Fruit fly (Drosophila melanogaster) whole organism, embryonic: ENCODE measurements around the gene hfw.

ENCODE experiments used
- Bgb ChIP-seq: fragments of 200-800 bp; sonication (Bioruptor generic); IDR thresholded peaks from 2 replicates; pipeline ENCODE4 v1.3.6; 2022; ENCODE audit warnings: missing biosample characterization, missing genetic modification characterization; ENCODE audit not compliant: partially characterized antibody
- Bteb2 ChIP-seq: fragments of 200-800 bp; sonication (Bioruptor generic); optimal IDR thresholded peaks from 2 replicates; lab custom pipeline; 2016; ENCODE audit warnings: missing biosample characterization, missing genetic modification characterization
- CG10267 ChIP-seq: fragments of 200-800 bp; sonication (Bioruptor generic); optimal IDR thresholded peaks from 2 replicates; lab custom pipeline; 2018; ENCODE audit warnings: missing biosample characterization, mild to moderate bottlenecking, missing genetic modification characterization, moderate library complexity
- CG10274 ChIP-seq: fragments of 200-800 bp; sonication (Bioruptor generic); optimal IDR thresholded peaks from 3 replicates; lab custom pipeline; 2017; ENCODE audit warnings: missing biosample characterization, mild to moderate bottlenecking, missing genetic modification characterization
- CG12769 ChIP-seq: fragments of 200-800 bp; sonication (Bioruptor generic); optimal IDR thresholded peaks from 2 replicates; lab custom pipeline; 2019; ENCODE audit warnings: missing biosample characterization, mild to moderate bottlenecking, missing genetic modification characterization, moderate library complexity
- CG14050 ChIP-seq: fragments of 200-800 bp; sonication (Bioruptor generic); IDR thresholded peaks from 3 replicates; pipeline ENCODE4 v1.3.6; 2022; ENCODE audit warnings: missing biosample characterization, missing genetic modification characterization
- CG14710 ChIP-seq: fragments of 200-800 bp; sonication (Bioruptor generic); optimal IDR thresholded peaks from 3 replicates; lab custom pipeline; 2019; ENCODE audit warnings: missing biosample characterization, mild to moderate bottlenecking, missing genetic modification characterization, moderate library complexity
- CG17361 ChIP-seq: fragments of 200-800 bp; sonication (Bioruptor generic); IDR thresholded peaks from 3 replicates; pipeline ENCODE4 v1.3.6; 2022; ENCODE audit warnings: missing biosample characterization, missing genetic modification characterization
- CG17568 ChIP-seq: fragments of 200-800 bp; sonication (Bioruptor generic); optimal IDR thresholded peaks from 2 replicates; lab custom pipeline; 2018; ENCODE audit warnings: missing biosample characterization, mild to moderate bottlenecking, missing genetic modification characterization, moderate library complexity
- CG18599 ChIP-seq: fragments of 200-800 bp; sonication (Bioruptor generic); optimal IDR thresholded peaks from 3 replicates; lab custom pipeline; 2017; ENCODE audit warnings: missing biosample characterization, missing genetic modification characterization, mild to moderate bottlenecking, moderate library complexity, missing genetic modification reagents
- CG2678 ChIP-seq: fragments of 200-800 bp; sonication (Bioruptor generic); optimal IDR thresholded peaks from 3 replicates; lab custom pipeline; 2019; ENCODE audit warnings: missing biosample characterization, mild to moderate bottlenecking, missing genetic modification characterization, moderate library complexity
- CG30431 ChIP-seq: fragments of 200-800 bp; sonication (Bioruptor generic); optimal IDR thresholded peaks from 2 replicates; lab custom pipeline; 2017; ENCODE audit warnings: missing biosample characterization, missing genetic modification characterization
- CG31388 ChIP-seq: fragments of 200-800 bp; sonication (Bioruptor generic); optimal IDR thresholded peaks from 2 replicates; lab custom pipeline; 2016; ENCODE audit warnings: missing biosample characterization, missing genetic modification characterization
- CG3163 ChIP-seq: fragments of 200-800 bp; sonication (Bioruptor generic); optimal IDR thresholded peaks from 3 replicates; lab custom pipeline; 2016; ENCODE audit warnings: missing biosample characterization, missing genetic modification characterization
- CG32532 ChIP-seq: fragments of 200-800 bp; sonication (Bioruptor generic); IDR thresholded peaks from 2 replicates; pipeline ENCODE4 v1.3.6; 2022; ENCODE audit warnings: missing biosample characterization, missing genetic modification characterization
- CG42726 ChIP-seq: fragments of 200-800 bp; sonication (Bioruptor generic); IDR thresholded peaks from 2 replicates; pipeline ENCODE4 v1.3.6; 2022; ENCODE audit warnings: missing biosample characterization, missing genetic modification characterization; ENCODE audit not compliant: partially characterized antibody
- CG6254 ChIP-seq: fragments of 200-800 bp; sonication (Bioruptor generic); optimal IDR thresholded peaks from 3 replicates; lab custom pipeline; 2017; ENCODE audit warnings: mild to moderate bottlenecking, missing biosample characterization, missing genetic modification reagents, missing genetic modification characterization
- CG6854 ChIP-seq: fragments of 200-800 bp; sonication (Bioruptor generic); optimal IDR thresholded peaks from 3 replicates; lab custom pipeline; 2017; ENCODE audit warnings: missing biosample characterization, mild to moderate bottlenecking, missing genetic modification characterization
- CG9817 ChIP-seq: fragments of 200-800 bp; sonication (Bioruptor generic); optimal IDR thresholded peaks from 2 replicates; lab custom pipeline; 2018; ENCODE audit warnings: missing biosample characterization, mild to moderate bottlenecking, missing genetic modification characterization, moderate library complexity
- Doc2 ChIP-seq: fragments of 200-800 bp; sonication (Bioruptor generic); IDR thresholded peaks from 2 replicates; pipeline ENCODE4 v1.3.6; 2022; ENCODE audit warnings: missing biosample characterization, missing genetic modification characterization
- Elba2 ChIP-seq: fragments of 200-800 bp; sonication (Bioruptor generic); optimal IDR thresholded peaks from 3 replicates; lab custom pipeline; 2016; ENCODE audit warnings: missing biosample characterization, missing genetic modification characterization
- HLH3B ChIP-seq: fragments of 200-800 bp; sonication (Bioruptor generic); IDR thresholded peaks from 2 replicates; pipeline ENCODE4 v1.3.6; 2022; ENCODE audit warnings: missing biosample characterization, missing genetic modification characterization
- Hsf ChIP-seq: fragments of 200-800 bp; sonication (Bioruptor generic); optimal IDR thresholded peaks from 3 replicates; lab custom pipeline; 2016; ENCODE audit warnings: missing biosample characterization, missing genetic modification characterization
- Pdp1 ChIP-seq, 2 experiments: fragments of 200-800 bp; sonication (Bioruptor generic); optimal IDR thresholded peaks; 3 replicates each; lab custom pipeline; 2016; ENCODE audit warnings: missing biosample characterization in 2 of 2, missing genetic modification characterization in 2 of 2, mild to moderate bottlenecking in 1 of 2, moderate library complexity in 1 of 2
- Ptx1 ChIP-seq: fragments of 200-800 bp; sonication (Bioruptor generic); IDR thresholded peaks from 2 replicates; pipeline ENCODE4 v1.3.6; 2022; ENCODE audit warnings: missing biosample characterization, missing genetic modification characterization
- Sox100B ChIP-seq: fragments of 200-800 bp; sonication (Bioruptor generic); optimal IDR thresholded peaks from 3 replicates; lab custom pipeline; 2018; ENCODE audit warnings: missing biosample characterization, mild to moderate bottlenecking, missing genetic modification characterization
- YL-1 ChIP-seq: fragments of 200-800 bp; sonication (Bioruptor generic); optimal IDR thresholded peaks from 3 replicates; lab custom pipeline; 2017; ENCODE audit warnings: missing biosample characterization, mild to moderate bottlenecking, missing genetic modification characterization
- aop ChIP-seq: fragments of 200-800 bp; sonication (Bioruptor generic); IDR thresholded peaks from 2 replicates; pipeline ENCODE4 v1.3.6; 2022; ENCODE audit warnings: missing biosample characterization, missing genetic modification characterization
- az2 ChIP-seq: fragments of 200-800 bp; sonication (Bioruptor generic); optimal IDR thresholded peaks from 3 replicates; lab custom pipeline; 2016; ENCODE audit warnings: missing biosample characterization, missing genetic modification characterization
- dati ChIP-seq: fragments of 200-800 bp; sonication (Bioruptor generic); IDR thresholded peaks from 2 replicates; pipeline ENCODE4 v1.3.6; 2022; ENCODE audit warnings: missing biosample characterization, missing genetic modification characterization
- gfzf ChIP-seq: fragments of 200-800 bp; sonication (Bioruptor generic); optimal IDR thresholded peaks from 2 replicates; lab custom pipeline; 2016; ENCODE audit warnings: missing biosample characterization, mild to moderate bottlenecking, missing genetic modification characterization, moderate library complexity
- gt ChIP-seq: fragments of 200-800 bp; sonication (Bioruptor generic); IDR thresholded peaks from 2 replicates; pipeline ENCODE4 v1.3.6; 2022; ENCODE audit warnings: missing biosample characterization, missing genetic modification characterization
- h ChIP-seq: fragments of >200 bp; optimal IDR thresholded peaks from 2 replicates; lab custom pipeline; 2017
- hb ChIP-seq: fragments of 200-800 bp; sonication (Bioruptor generic); IDR thresholded peaks from 3 replicates; pipeline ENCODE4 v1.3.6; 2022; ENCODE audit warnings: missing biosample characterization, missing genetic modification characterization; ENCODE audit not compliant: partially characterized antibody
- insv ChIP-seq, 2 experiments: fragments of 200-800 bp; sonication (Bioruptor generic); optimal IDR thresholded peaks; 3 replicates each; lab custom pipeline; 2016 to 2018; ENCODE audit warnings: missing biosample characterization in 2 of 2, missing genetic modification characterization in 2 of 2
- jigr1 ChIP-seq: fragments of 200-800 bp; sonication (Bioruptor generic); IDR thresholded peaks from 3 replicates; pipeline ENCODE4 v1.3.6; 2022; ENCODE audit warnings: missing biosample characterization, missing genetic modification characterization
- kah ChIP-seq: fragments of 200-800 bp; sonication (Bioruptor generic); optimal IDR thresholded peaks from 2 replicates; lab custom pipeline; 2018; ENCODE audit warnings: missing biosample characterization, mild to moderate bottlenecking, missing genetic modification characterization
- lbe ChIP-seq: fragments of 200-800 bp; sonication (Bioruptor generic); optimal IDR thresholded peaks from 2 replicates; lab custom pipeline; 2016; ENCODE audit warnings: missing biosample characterization, mild to moderate bottlenecking, missing genetic modification characterization
- pan ChIP-seq, 4 experiments: fragments of >200 bp in 3 of 4; fragments of 200-800 bp in 1 of 4; sonication (Bioruptor generic) in 1 of 4; optimal IDR thresholded peaks in 3 of 4; IDR thresholded peaks in 1 of 4; 2 replicates each; pipeline versions ENCODE4 v1.3.6 to Lab custom; 2017 to 2022; ENCODE audit warnings: missing biosample characterization in 2 of 4, missing genetic modification characterization in 2 of 4, mixed read lengths in 1 of 4
- pb ChIP-seq: fragments of 200-800 bp; sonication (Bioruptor generic); optimal IDR thresholded peaks from 3 replicates; lab custom pipeline; 2016; ENCODE audit warnings: missing biosample characterization, missing genetic modification characterization
- phol ChIP-seq: fragments of 200-800 bp; sonication (Bioruptor generic); optimal IDR thresholded peaks from 3 replicates; lab custom pipeline; 2018; ENCODE audit warnings: missing biosample characterization, mild to moderate bottlenecking, missing genetic modification characterization, moderate library complexity
- pros ChIP-seq: fragments of 200-800 bp; sonication (Bioruptor generic); optimal IDR thresholded peaks from 3 replicates; lab custom pipeline; 2019; ENCODE audit warnings: missing biosample characterization, mild to moderate bottlenecking, missing genetic modification characterization, moderate library complexity
- ro ChIP-seq: fragments of 200-800 bp; sonication (Bioruptor generic); IDR thresholded peaks from 2 replicates; pipeline ENCODE4 v1.3.6; 2022; ENCODE audit warnings: missing biosample characterization, missing genetic modification characterization
- row ChIP-seq: fragments of 200-800 bp; sonication (Bioruptor generic); IDR thresholded peaks from 3 replicates; pipeline ENCODE4 v1.3.6; 2022; ENCODE audit warnings: missing biosample characterization, missing genetic modification characterization
- sc ChIP-seq, 3 experiments: fragments of >200 bp in 2 of 3; fragments of 200-800 bp in 1 of 3; sonication (Bioruptor generic) in 1 of 3; optimal IDR thresholded peaks; 2 replicates in 2 of 3; 3 replicates in 1 of 3; lab custom pipeline; 2017; ENCODE audit warnings: mild to moderate bottlenecking in 1 of 3, missing biosample characterization in 1 of 3, missing genetic modification characterization in 1 of 3, missing genetic modification reagents in 1 of 3
- tap ChIP-seq: fragments of 200-800 bp; optimal IDR thresholded peaks from 3 replicates; lab custom pipeline; 2019; ENCODE audit warnings: missing biosample characterization, mild to moderate bottlenecking, missing genetic modification characterization, moderate library complexity
- toy ChIP-seq: fragments of 200-800 bp; sonication (Bioruptor generic); IDR thresholded peaks from 2 replicates; pipeline ENCODE4 v1.3.6; 2022; ENCODE audit warnings: missing biosample characterization, missing genetic modification characterization
- vfl ChIP-seq: fragments of 200-800 bp; sonication (Bioruptor generic); optimal IDR thresholded peaks from 2 replicates; lab custom pipeline; 2016; ENCODE audit warnings: missing biosample characterization, missing genetic modification characterization
- zen2 ChIP-seq: fragments of 200-800 bp; sonication (Bioruptor generic); IDR thresholded peaks from 3 replicates; pipeline ENCODE4 v1.3.6; 2022; ENCODE audit warnings: missing biosample characterization, missing genetic modification characterization; ENCODE audit not compliant: partially characterized antibody

Gene hfw

dm6 chrX:1669214-1669613 lies at the start of gene hfw, which contains the start of gene CG3740 (continued):
- no peak for TF ChIP-seq pb
- no peak for TF ChIP-seq gfzf (GFP tag; lab: Kevin White, UChicago)
- TF ChIP-seq dati: no peak
- peak; percentile 68 for TF ChIP-seq HLH3B (GFP tag; lab: Robert Waterston, UW)
- TF ChIP-seq Bgb (GFP tag; lab: Robert Waterston, UW): peak; percentile 82
- no peak for TF ChIP-seq pros (GFP tag; lab: Kevin White, UChicago)
- no peak for TF ChIP-seq CG6854 (GFP tag; lab: Kevin White, UChicago)
- TF ChIP-seq hb (GFP tag; lab: Robert Waterston, UW): peak; percentile 84; the same call in 2 of the 3 replicates
- TF ChIP-seq lbe (GFP tag; lab: Kevin White, UChicago): peak; percentile 74
- TF ChIP-seq phol: peak; percentile 83
- no peak for TF ChIP-seq gt
- TF ChIP-seq CG42726 (GFP tag; lab: Robert Waterston, UW): 0 out of 2 replicates have a peak, but pooled peaks have one; percentile 58
- TF ChIP-seq az2 (GFP tag; lab: Kevin White, UChicago): peak; percentile 63
- TF ChIP-seq CG32532 (GFP tag; lab: Robert Waterston, UW): peak; percentile 82
- 0 out of 2 replicates have a peak, but pooled peaks have one; percentile 22 for TF ChIP-seq ro (GFP tag; lab: Robert Waterston, UW)
- TF ChIP-seq Doc2 (GFP tag; lab: Robert Waterston, UW): no peak
- TF ChIP-seq Hsf (GFP tag; lab: Kevin White, UChicago): peak; percentile 38
- peak; percentile 68 for TF ChIP-seq CG18599 (GFP tag; lab: Kevin White, UChicago)
- TF ChIP-seq aop: no peak
- TF ChIP-seq YL-1 (GFP tag; lab: Kevin White, UChicago): peak; percentile 60
- TF ChIP-seq CG2678 (tag; lab: Kevin White, UChicago): no peak
- TF ChIP-seq toy (GFP tag; lab: Robert Waterston, UW): no peak
- TF ChIP-seq tap (tag; lab: Kevin White, UChicago): no peak
- TF ChIP-seq jigr1 (GFP tag; lab: Robert Waterston, UW): 0 out of 3 replicates have a peak, but pooled peaks have one; percentile 18
- no peak for TF ChIP-seq insv (GFP tag; optimal IDR thresholded peaks at IDR 0.05; lab: Kevin White, UChicago)
- peak; percentile 66 for TF ChIP-seq CG10267 (tag; lab: Kevin White, UChicago)
- no peak for TF ChIP-seq CG10274 (GFP tag; lab: Kevin White, UChicago)
- no peak for TF ChIP-seq sc (optimal IDR thresholded peaks at IDR 0.05; lab: Kevin White, UChicago)
- no peak for TF ChIP-seq sc (GFP tag; optimal IDR thresholded peaks at IDR 0.05; lab: Kevin White, UChicago)
- peak; percentile 62 for TF ChIP-seq CG14050 (GFP tag; lab: Robert Waterston, UW)
- no peak for TF ChIP-seq h (lab: Kevin White, UChicago)
- TF ChIP-seq Sox100B (GFP tag; lab: Kevin White, UChicago): no peak
- no peak for TF ChIP-seq kah (GFP tag; lab: Kevin White, UChicago)
- TF ChIP-seq CG9817: peak; percentile 77
- peak; percentile 19 for TF ChIP-seq Bteb2 (GFP tag; lab: Kevin White, UChicago)
- no peak for TF ChIP-seq pan (optimal IDR thresholded peaks at IDR 0.05; lab: Kevin White, UChicago)
- TF ChIP-seq pan (GFP tag; optimal IDR thresholded peaks at IDR 0.05 in 1 of 2, IDR thresholded peaks at IDR 0.05 in 1 of 2): peak in 1 of 2 experiments; percentile 72
- peak; percentile 72; the same call in 1 of the 3 replicates for TF ChIP-seq zen2 (GFP tag; lab: Robert Waterston, UW)
- TF ChIP-seq CG17568: no peak
- no peak for TF ChIP-seq CG3163
- peak; percentile 72 for TF ChIP-seq CG14710 (tag; lab: Kevin White, UChicago)
- no peak for TF ChIP-seq vfl (GFP tag; lab: Kevin White, UChicago)
- TF ChIP-seq Elba2 (GFP tag; lab: Kevin White, UChicago): peak; percentile 31
- TF ChIP-seq CG6254 (GFP tag; lab: Kevin White, UChicago): no peak
- peak; percentile 85 for TF ChIP-seq Ptx1 (GFP tag; lab: Robert Waterston, UW)
- TF ChIP-seq CG17361: peak; percentile 82
- peak; percentile 40 for TF ChIP-seq CG30431
- TF ChIP-seq CG12769: no peak
- TF ChIP-seq row (GFP tag; lab: Robert Waterston, UW): peak; percentile 93
- peak; percentile 30 for TF ChIP-seq CG31388 (GFP tag; lab: Kevin White, UChicago)
- peak; percentile 27 to 40 for TF ChIP-seq Pdp1 (GFP tag; optimal IDR thresholded peaks at IDR 0.05; lab: Kevin White, UChicago)
